Worm (Caenorhabditis elegans) whole organism, L2 larva: Measurements from ENCODE around the gene T01C3.11.
A peak's percentile ranks its signal among the peaks of the same experiment; 100 is the strongest.

Experiments
- C34F6.9 ChIP-seq: fragments of 150-350 bp; optimal IDR thresholded peaks from 2 replicates; lab custom pipeline; 2014; ENCODE audit warnings: missing biosample characterization, missing genetic modification characterization
- F13H6.1 ChIP-seq: sonication (generic microtip); optimal IDR thresholded peaks from 2 replicates; lab custom pipeline; 2016; ENCODE audit warnings: missing genetic modification characterization, missing compliant biosample characterization
- Y55F3AM.14 ChIP-seq: fragments of 200-800 bp; sonication (Bioruptor generic); optimal IDR thresholded peaks from 2 replicates; lab custom pipeline; 2018; ENCODE audit warnings: mild to moderate bottlenecking, missing genetic modification characterization, missing compliant biosample characterization
- ZK546.5 ChIP-seq: sonication (generic microtip); optimal IDR thresholded peaks from 2 replicates; lab custom pipeline; 2017; ENCODE audit warnings: missing biosample characterization, missing genetic modification characterization
- alr-1 ChIP-seq: fragments of 150-350 bp; optimal IDR thresholded peaks from 2 replicates; lab custom pipeline; 2014; ENCODE audit warnings: missing biosample characterization, missing genetic modification characterization
- aly-2 ChIP-seq: fragments of 150-350 bp; optimal IDR thresholded peaks from 2 replicates; lab custom pipeline; 2014; ENCODE audit warnings: missing biosample characterization, missing genetic modification characterization
- ama-1 ChIP-seq: fragments of 150-350 bp; optimal IDR thresholded peaks from 2 replicates; lab custom pipeline; 2018; ENCODE audit warnings: inconsistent platforms
- ceh-16 ChIP-seq: fragments of 150-350 bp; optimal IDR thresholded peaks from 2 replicates; lab custom pipeline; 2014; ENCODE audit warnings: missing biosample characterization, missing genetic modification characterization
- crh-2 ChIP-seq: sonication (generic microtip); optimal IDR thresholded peaks from 2 replicates; lab custom pipeline; 2017; ENCODE audit warnings: missing biosample characterization, missing genetic modification characterization
- dmd-4 ChIP-seq: sonication (generic microtip); optimal IDR thresholded peaks from 2 replicates; lab custom pipeline; 2017; ENCODE audit warnings: missing biosample characterization, missing genetic modification characterization
- egl-27 ChIP-seq: sonication (generic microtip); optimal IDR thresholded peaks from 3 replicates; lab custom pipeline; 2017; ENCODE audit warnings: missing biosample characterization, missing genetic modification reagents, missing genetic modification characterization
- elt-1 ChIP-seq: fragments of 150-350 bp; optimal IDR thresholded peaks from 2 replicates; lab custom pipeline; 2014; ENCODE audit warnings: missing biosample characterization, missing genetic modification characterization
- elt-3 ChIP-seq: sonication (generic microtip); optimal IDR thresholded peaks from 2 replicates; lab custom pipeline; 2017; ENCODE audit warnings: missing biosample characterization, missing genetic modification characterization
- fos-1 ChIP-seq: fragments of 150-350 bp; optimal IDR thresholded peaks from 2 replicates; lab custom pipeline; 2014; ENCODE audit warnings: missing biosample characterization, missing genetic modification characterization
- gmeb-1 ChIP-seq: fragments of 150-350 bp; optimal IDR thresholded peaks from 2 replicates; lab custom pipeline; 2014; ENCODE audit warnings: missing biosample characterization, missing genetic modification characterization
- lin-11 ChIP-seq: fragments of 150-350 bp; sonication (generic microtip); optimal IDR thresholded peaks from 2 replicates; lab custom pipeline; 2014; ENCODE audit warnings: missing biosample characterization, missing genetic modification characterization, inconsistent platforms, mixed read lengths
- lin-13 ChIP-seq: fragments of 150-350 bp; optimal IDR thresholded peaks from 2 replicates; lab custom pipeline; 2014; ENCODE audit warnings: missing biosample characterization, missing genetic modification reagents, missing genetic modification characterization
- lin-39 ChIP-seq: fragments of 150-350 bp; optimal IDR thresholded peaks from 2 replicates; lab custom pipeline; 2014; ENCODE audit warnings: missing biosample characterization, missing genetic modification reagents, missing genetic modification characterization
- lsy-2 ChIP-seq, 2 experiments: fragments of 150-350 bp in 1 of 2; sonication (generic microtip) in 1 of 2; optimal IDR thresholded peaks; 2 replicates each; lab custom pipeline; 2014 to 2017; ENCODE audit warnings: missing biosample characterization in 2 of 2, missing genetic modification characterization in 2 of 2
- mab-5 ChIP-seq: fragments of 150-350 bp; optimal IDR thresholded peaks from 2 replicates; lab custom pipeline; 2014; ENCODE audit warnings: missing biosample characterization, missing genetic modification characterization
- mbf-1 ChIP-seq: sonication (generic microtip); optimal IDR thresholded peaks from 2 replicates; lab custom pipeline; 2017; ENCODE audit warnings: missing biosample characterization, missing genetic modification characterization
- mdl-1 ChIP-seq, 2 experiments: fragments of 150-350 bp in 1 of 2; sonication (generic microtip) in 1 of 2; optimal IDR thresholded peaks; 2 replicates each; lab custom pipeline; 2017; ENCODE audit warnings: missing biosample characterization in 2 of 2, missing genetic modification characterization in 2 of 2
- nhr-10 ChIP-seq: sonication (generic microtip); optimal IDR thresholded peaks from 2 replicates; lab custom pipeline; 2017; ENCODE audit warnings: missing biosample characterization, missing genetic modification characterization
- nhr-11 ChIP-seq: fragments of 150-350 bp; optimal IDR thresholded peaks from 2 replicates; lab custom pipeline; 2014; ENCODE audit warnings: missing biosample characterization, missing genetic modification characterization
- nhr-12 ChIP-seq: fragments of 150-350 bp; optimal IDR thresholded peaks from 2 replicates; lab custom pipeline; 2014; ENCODE audit warnings: missing biosample characterization, missing genetic modification characterization
- nhr-129 ChIP-seq: fragments of 150-350 bp; optimal IDR thresholded peaks from 2 replicates; lab custom pipeline; 2014; ENCODE audit warnings: missing biosample characterization, missing genetic modification characterization
- nhr-21 ChIP-seq: fragments of 150-350 bp; optimal IDR thresholded peaks from 2 replicates; lab custom pipeline; 2014; ENCODE audit warnings: missing biosample characterization, missing genetic modification characterization
- nhr-23 ChIP-seq: fragments of 150-350 bp; optimal IDR thresholded peaks from 2 replicates; lab custom pipeline; 2014; ENCODE audit warnings: missing biosample characterization, missing genetic modification reagents, missing genetic modification characterization
- nhr-237 ChIP-seq: fragments of 150-350 bp; optimal IDR thresholded peaks from 2 replicates; lab custom pipeline; 2014; ENCODE audit warnings: missing biosample characterization, missing genetic modification characterization
- nhr-25 ChIP-seq: fragments of 150-350 bp; sonication (generic microtip); optimal IDR thresholded peaks from 3 replicates; lab custom pipeline; 2014; ENCODE audit warnings: missing biosample characterization, missing genetic modification characterization
- nhr-6 ChIP-seq: fragments of 150-350 bp; optimal IDR thresholded peaks from 2 replicates; lab custom pipeline; 2014; ENCODE audit warnings: missing biosample characterization, missing genetic modification characterization
- nhr-77 ChIP-seq: fragments of 150-350 bp; optimal IDR thresholded peaks from 2 replicates; lab custom pipeline; 2014; ENCODE audit warnings: missing biosample characterization, missing genetic modification characterization
- sem-4 ChIP-seq: fragments of 150-350 bp; optimal IDR thresholded peaks from 2 replicates; lab custom pipeline; 2014; ENCODE audit warnings: missing biosample characterization, missing genetic modification reagents, missing genetic modification characterization
- sma-3 ChIP-seq: sonication (generic microtip); optimal IDR thresholded peaks from 2 replicates; lab custom pipeline; 2016; ENCODE audit warnings: missing genetic modification reagents, missing genetic modification characterization, missing compliant biosample characterization
- sma-9 ChIP-seq, 2 experiments: fragments of 150-350 bp in 1 of 2; sonication (generic microtip) in 1 of 2; optimal IDR thresholded peaks; 2 replicates each; lab custom pipeline; 2014 to 2016; ENCODE audit warnings: missing genetic modification characterization in 2 of 2, mild to moderate bottlenecking in 1 of 2, missing biosample characterization in 1 of 2, missing compliant biosample characterization in 1 of 2, missing genetic modification reagents in 1 of 2, moderate library complexity in 1 of 2
- snpc-4 ChIP-seq: fragments of 150-350 bp; optimal IDR thresholded peaks from 2 replicates; lab custom pipeline; 2014; ENCODE audit warnings: missing biosample characterization, missing genetic modification characterization
- unc-39 ChIP-seq: fragments of 150-350 bp; optimal IDR thresholded peaks from 2 replicates; lab custom pipeline; 2014; ENCODE audit warnings: missing biosample characterization, missing genetic modification characterization
- unc-55 ChIP-seq: fragments of 150-350 bp; sonication (generic microtip); optimal IDR thresholded peaks from 3 replicates; lab custom pipeline; 2014; ENCODE audit warnings: missing biosample characterization, missing genetic modification reagents, missing genetic modification characterization
- ztf-11 ChIP-seq: sonication (generic microtip); optimal IDR thresholded peaks from 2 replicates; lab custom pipeline; 2017; ENCODE audit warnings: missing biosample characterization, missing genetic modification characterization

The T01C3.11 gene

ce11 chrV:15014164-15014563 lies 14.8 kb downstream of the T01C3.11 start, which contains the start of gene obr-2:
Gene obr-2 (minus strand): TSS chrV:15014264.
- no peak for TF ChIP-seq nhr-6
- TF ChIP-seq, all 48 proteins: peak for 0

- TF ChIP-seq nhr-77 (tag; lab: Kevin White, UChicago) (no peak), sma-9 (GFP tag; optimal IDR thresholded peaks at IDR 0.05; lab: Kevin White, UChicago) (peak; percentile 33), sma-9 (tag; optimal IDR thresholded peaks at IDR 0.05; lab: Kevin White, UChicago) (no peak)
Measured at ce11 chrV:15015799-15016198, 16.5 kb downstream of the T01C3.11 start.

ce11 chrV:15016795-15017429 lies 17.6 kb downstream of the T01C3.11 start:
- TF ChIP-seq nhr-237 (no peak), unc-55 (no peak), C34F6.9 (tag; lab: Kevin White, UChicago) (no peak), nhr-23 (tag; lab: Kevin White, UChicago) (no peak), F13H6.1 (tag; lab: Kevin White, UChicago) (peak; percentile 4), lin-13 (GFP tag; lab: Kevin White, UChicago) (no peak), lin-11 (no peak), gmeb-1 (tag; lab: Kevin White, UChicago) (no peak), nhr-129 (peak; percentile 31), nhr-10 (tag; lab: Kevin White, UChicago) (no peak), elt-3 (tag; lab: Kevin White, UChicago) (no peak)

DNA sequence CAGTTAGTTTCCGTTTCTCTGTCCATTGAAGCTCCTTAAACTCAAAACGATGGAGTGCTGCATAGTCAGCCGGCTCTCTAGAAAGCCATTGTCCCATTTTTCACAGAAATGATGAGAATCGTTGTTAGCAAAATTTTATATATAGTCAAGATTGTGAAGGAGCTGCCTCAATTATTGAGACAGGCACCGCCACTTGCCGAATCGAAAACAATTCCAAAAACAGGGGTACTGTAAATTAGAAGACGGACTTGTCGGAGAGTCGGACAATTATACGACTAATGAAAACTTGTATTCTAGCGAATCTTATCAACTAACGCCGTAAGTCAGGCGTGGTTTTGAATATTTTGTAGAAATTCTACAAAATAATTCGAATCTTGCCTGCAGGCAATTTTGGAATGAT lies 20.9 kb downstream of the T01C3.11 start, which contains the start of gene F14H8.2:
Gene F14H8.2, minus strand, starts transcription at position 101 of the 400 bp plus-strand sequence.
- TF ChIP-seq alr-1 (no peak), nhr-10 (tag; lab: Kevin White, UChicago) (no peak), aly-2 (tag; lab: Kevin White, UChicago) (no peak), Y55F3AM.14 (no peak), sem-4 (tag; lab: Kevin White, UChicago) (no peak), ztf-11 (tag; lab: Kevin White, UChicago) (no peak)

DNA sequence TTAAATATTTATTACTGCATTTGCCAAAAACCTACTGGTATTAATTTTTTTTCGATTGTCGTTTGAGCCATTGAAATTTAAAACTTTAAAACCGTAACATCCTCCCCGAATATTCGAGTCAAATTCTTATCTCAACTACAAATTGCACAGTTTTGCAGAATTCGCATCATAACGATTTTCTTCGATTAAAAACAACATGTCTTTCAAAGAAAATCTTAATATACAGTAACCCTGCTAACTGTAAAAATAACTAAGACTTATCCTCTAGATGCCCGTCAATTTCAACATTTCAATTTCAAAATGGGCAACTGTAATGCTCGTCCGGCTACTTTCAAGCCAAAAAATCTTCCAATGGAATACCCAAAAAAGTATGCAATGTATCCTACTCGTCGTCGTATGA lies 21.4 kb downstream of the T01C3.11 start, which contains the start of gene F14H8.5:
Gene F14H8.5, plus strand, starts transcription at position 301 of the 400 bp plus-strand sequence.
- TF ChIP-seq nhr-237 (no peak), nhr-21 (tag; lab: Kevin White, UChicago) (no peak), mab-5 (tag; lab: Kevin White, UChicago) (no peak), egl-27 (tag; lab: Kevin White, UChicago) (no peak), ceh-16 (no peak), lsy-2 (tag; optimal IDR thresholded peaks at IDR 0.05; lab: Kevin White, UChicago) (no peak), nhr-129 (no peak), sem-4 (tag; lab: Kevin White, UChicago) (no peak)

DNA sequence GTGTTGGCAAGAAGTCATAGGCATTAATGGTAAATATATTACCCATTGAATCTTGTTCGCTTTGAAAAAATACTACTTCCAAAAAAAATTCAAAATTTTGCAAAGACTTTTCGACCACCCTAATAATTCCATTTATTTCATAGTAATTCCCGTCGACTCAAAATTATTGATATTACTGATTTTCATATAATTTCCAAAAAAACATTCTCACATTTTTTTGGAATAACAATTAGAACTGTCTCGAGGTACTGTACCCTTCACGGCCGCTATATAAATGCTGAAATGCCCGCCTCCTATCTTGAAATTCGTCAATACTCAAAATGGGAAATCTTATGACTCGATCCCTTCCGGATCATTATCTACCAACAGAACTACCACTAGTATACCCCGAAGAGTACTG lies 24.2 kb downstream of the T01C3.11 start, which contains the start of gene F14H8.4:
Gene F14H8.4, plus strand, starts transcription at position 301 of the 400 bp plus-strand sequence.
- TF ChIP-seq snpc-4 (tag; lab: Kevin White, UChicago) (no peak), crh-2 (no peak), C34F6.9 (tag; lab: Kevin White, UChicago) (no peak), alr-1 (no peak), mbf-1 (tag; lab: Kevin White, UChicago) (no peak), F13H6.1 (tag; lab: Kevin White, UChicago) (no peak), nhr-25 (no peak), nhr-11 (tag; lab: Kevin White, UChicago) (no peak), dmd-4 (no peak), ZK546.5 (tag; lab: Kevin White, UChicago) (no peak), ama-1 (no peak), elt-1 (tag; lab: Kevin White, UChicago) (no peak), sem-4 (tag; lab: Kevin White, UChicago) (no peak), ceh-16 (no peak), lin-39 (no peak), unc-39 (tag; lab: Kevin White, UChicago) (no peak), nhr-12 (no peak), mdl-1 (tag; optimal IDR thresholded peaks at IDR 0.05; lab: Kevin White, UChicago) (no peak), fos-1 (tag; lab: Kevin White, UChicago) (no peak), sma-3 (GFP tag; lab: Kevin White, UChicago) (no peak)
